Fruit fly (Drosophila melanogaster): ENCODE results near the gene CG33648.

The CG33648 gene

DNA sequence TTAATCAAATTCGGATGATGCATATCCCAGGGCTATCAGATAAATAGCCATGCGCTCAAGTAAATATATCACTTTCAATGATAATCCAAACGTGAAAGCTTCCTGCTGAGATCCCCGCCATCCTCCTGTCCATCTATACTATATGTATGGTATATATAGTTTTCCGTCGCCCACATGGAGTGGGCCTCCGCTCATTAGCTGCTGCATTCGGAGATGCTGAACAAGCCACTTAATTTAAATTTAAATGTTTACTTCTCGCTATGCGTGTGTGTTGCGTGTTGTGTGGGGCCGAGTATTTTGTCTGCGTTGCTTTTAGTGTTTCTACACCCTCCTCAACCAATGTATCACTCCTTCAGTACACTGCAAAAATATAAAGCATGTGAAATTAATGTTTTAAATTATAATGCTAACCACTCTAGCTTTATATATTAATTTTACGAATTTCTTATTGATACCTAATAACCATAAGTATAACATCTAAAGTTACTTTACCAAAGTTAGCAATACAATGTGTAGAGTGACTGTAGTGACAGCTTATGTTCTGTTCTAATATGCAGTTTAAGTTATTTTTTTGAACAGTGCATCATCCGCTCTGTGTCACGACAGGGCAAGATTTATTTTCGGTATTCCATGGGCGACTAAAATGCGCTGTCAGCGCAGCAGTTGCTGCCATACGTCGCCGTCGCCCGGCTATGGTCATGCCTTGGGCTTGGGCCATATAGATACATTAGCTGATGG is 22.7 kb downstream of the CG33648 start:
- no peak for TF ChIP-seq CG8478 (optimal IDR thresholded peaks at IDR 0.05)
- TF ChIP-seq CTCF (optimal IDR thresholded peaks at IDR 0.05): no peak

DNA sequence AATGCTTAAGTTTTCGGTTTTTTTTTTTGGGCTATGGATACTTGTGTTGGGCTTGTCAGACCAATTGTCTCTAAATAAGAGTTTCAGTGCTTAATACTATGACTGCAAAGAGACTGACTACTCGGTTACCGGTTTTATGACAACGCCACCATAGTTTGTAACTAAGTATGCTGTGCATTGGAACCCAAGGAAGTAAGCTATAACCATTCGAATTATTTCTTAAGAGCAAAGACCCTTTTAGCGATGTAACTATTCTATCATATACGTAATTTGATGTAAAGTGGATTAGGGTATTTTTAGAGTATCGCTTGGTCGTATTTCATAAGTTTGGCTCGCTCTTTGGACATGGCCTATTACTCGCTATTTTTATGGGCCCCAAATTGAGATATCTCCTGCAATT is 24.9 kb downstream of the CG33648 start, which contains the start of gene CG4218:
Gene CG4218, minus strand, starts transcription at position 101 of the 400 bp plus-strand sequence.
- TF ChIP-seq CTCF (optimal IDR thresholded peaks at IDR 0.05) (no peak), CG8478 (optimal IDR thresholded peaks at IDR 0.05) (no peak)

DNA sequence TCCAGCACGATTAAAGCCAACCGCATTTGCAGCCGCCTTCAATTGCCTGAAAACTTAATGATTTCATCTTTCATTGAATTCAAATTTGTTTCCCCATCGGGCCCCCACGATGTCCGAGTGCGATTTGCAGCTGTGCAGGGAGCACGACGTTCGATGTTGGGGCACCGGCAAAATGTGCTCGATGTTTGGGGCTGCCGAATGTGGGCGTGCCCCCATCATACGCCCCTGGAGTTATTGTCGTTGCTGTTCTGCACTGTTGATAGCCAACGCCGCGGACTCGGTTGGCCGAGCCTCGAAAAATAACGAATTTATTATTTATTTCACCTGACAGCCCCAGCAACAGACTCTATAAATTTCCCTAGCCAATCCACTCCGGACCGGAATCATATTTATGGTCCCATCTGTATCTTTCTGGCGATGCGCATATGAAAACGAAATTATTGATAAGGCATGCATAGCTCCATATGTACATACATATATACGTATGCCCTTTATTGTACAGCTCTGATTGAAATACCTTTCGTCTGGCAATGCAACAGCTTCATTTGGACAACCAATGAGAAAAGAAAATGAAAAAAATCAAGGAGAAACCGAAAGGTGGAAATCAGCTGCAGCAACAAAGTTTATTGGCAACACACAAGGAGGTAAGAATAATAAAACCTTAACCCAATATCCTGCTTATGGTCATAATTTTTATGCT is 26.7 kb downstream of the CG33648 start:
- TF ChIP-seq CG8478 (optimal IDR thresholded peaks at IDR 0.05) (no peak), CTCF (optimal IDR thresholded peaks at IDR 0.05) (no peak)

DNA sequence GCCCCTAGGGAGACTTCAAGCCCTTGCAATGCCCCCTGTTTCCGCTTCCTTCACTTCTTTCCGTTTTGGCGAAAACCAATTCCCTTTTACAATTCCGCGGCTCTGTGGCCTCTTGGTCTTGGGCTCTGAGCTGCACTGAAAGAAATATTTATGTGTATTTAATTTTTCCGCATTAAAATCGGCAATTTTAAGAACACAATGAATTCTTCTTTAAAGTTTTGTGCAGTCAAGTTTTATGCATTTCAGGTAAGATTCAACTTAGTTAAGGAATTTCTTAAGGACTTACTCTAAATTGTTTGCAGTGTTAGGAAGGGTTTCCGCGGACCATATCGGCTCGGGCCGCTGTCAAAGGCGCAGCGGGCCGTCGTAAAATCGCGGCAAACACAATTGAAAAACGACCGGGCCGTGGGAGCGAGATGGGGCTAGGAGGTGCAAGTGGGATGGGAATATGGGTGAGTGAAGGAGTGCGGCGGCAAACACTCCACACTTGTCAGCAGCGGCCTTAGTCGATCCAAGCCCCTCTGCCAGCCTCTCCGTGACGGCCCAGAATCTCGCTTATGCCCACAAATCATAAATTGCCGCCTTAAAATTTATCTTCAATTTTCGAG is 28.1 kb downstream of the CG33648 start:
- TF ChIP-seq CG8478 (optimal IDR thresholded peaks at IDR 0.05) (no peak), CTCF (optimal IDR thresholded peaks at IDR 0.05) (no peak)

DNA sequence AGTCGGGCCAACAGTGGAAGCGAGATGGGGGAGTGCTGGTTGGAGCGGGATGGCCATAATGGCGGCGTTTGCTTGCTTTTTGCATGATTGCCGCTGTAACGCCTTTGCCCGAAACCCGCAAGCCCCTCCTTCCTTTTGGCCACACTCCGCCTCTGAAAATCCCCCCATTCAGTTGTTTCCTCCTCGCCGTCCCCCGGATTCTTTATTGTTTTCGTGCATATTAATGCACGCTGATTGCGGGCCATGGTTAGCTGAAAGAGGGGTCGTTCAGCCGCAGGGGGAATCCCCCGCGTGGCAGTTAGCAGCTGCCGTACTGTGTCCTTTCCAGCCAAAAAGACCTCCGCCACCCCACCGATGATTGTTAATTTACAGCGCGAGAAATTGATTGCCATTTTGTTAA is 28.7 kb downstream of the CG33648 start:
- TF ChIP-seq CG8478 (optimal IDR thresholded peaks at IDR 0.05): no peak
- TF ChIP-seq CTCF (optimal IDR thresholded peaks at IDR 0.05): no peak

DNA sequence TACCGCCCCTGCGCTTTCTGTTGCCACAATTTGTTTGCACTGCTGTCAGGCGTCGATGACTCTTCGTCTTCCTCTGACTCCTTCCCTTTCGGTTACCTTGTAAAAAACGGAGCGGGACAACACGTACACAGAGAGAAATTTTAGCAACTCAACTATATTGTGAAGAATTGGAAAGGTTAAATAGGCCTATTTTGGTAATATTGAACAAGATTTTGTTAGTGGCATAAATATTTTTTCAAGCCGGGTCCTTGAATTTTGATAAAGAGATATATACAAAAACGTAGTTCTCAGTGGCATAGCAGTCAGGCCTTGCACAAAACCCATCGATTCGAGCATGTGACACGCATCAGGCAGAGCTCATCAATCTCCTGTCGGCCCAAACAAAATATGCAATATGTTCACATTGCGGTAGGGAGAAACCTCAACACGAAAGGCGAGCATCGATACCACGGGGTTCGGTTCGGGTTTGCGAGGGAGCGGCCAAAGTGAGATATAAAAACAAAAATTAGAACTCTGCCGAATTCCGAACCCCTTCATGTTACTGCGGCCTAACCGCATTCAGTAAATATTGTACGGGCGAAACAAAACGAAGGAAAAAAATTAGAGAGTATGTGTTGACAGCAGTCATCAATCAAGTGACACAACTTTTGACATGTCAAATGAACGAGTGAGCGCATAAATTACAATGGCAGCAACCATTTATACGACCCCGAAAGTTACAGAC is 29.9 kb downstream of the CG33648 start:
- no peak for TF ChIP-seq CTCF (optimal IDR thresholded peaks at IDR 0.05)
- no peak for TF ChIP-seq CG8478 (optimal IDR thresholded peaks at IDR 0.05)

DNA sequence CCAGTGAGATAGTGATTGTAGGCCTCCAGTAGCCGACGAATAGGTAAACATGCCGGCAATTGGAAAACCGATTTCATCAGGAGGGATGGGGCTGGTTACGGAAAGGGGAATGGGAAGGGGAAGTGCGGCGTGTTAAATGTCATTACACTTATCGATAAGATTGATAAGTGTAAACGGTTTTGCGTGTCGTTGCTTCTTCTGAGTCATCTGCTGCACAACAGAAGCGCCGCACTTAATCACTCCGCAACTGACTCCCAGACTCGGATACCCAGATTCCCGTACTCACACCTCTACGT is 30.4 kb downstream of the CG33648 start:
- TF ChIP-seq CTCF (optimal IDR thresholded peaks at IDR 0.05) (no peak), CG8478 (optimal IDR thresholded peaks at IDR 0.05) (no peak)

DNA sequence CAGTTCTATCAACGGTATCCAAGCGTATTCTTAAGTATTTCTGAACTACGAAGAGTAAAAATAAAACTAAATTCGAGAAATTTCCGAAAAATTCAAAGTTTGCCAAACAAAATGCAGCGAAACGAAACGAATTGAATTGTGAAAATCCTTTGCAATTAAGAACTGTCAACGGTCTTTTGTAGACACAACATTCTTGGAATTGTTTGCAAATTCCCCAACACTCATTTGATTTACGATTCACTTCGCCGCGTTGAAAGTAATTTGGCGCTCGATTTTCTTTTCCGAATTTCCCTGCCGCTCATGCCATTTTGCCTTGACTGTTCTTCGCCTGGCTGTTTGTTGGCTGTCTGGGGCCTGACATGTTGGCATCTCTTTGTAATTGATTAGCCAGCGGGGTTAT is 32.1 kb downstream of the CG33648 start:
- no peak for TF ChIP-seq CG8478 (optimal IDR thresholded peaks at IDR 0.05)
- no peak for TF ChIP-seq CTCF (optimal IDR thresholded peaks at IDR 0.05)

DNA sequence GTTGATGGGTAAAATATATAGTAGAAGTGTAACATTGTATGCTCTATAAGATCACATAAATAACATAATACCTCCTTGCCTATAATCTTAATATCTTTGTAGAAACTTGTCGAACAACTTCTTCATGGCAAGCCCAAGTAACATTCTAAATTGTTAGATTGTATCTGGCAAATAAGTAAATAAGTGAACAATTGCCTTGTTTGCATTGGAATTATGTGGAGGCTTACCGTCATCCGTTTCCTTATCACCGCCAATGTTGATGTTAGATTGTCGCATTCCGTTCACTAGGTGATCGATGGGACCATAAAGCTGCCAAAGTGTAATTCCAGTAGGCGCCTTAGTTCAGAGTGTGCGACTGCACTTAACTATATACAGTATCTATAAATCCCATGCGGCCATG is 32.7 kb downstream of the CG33648 start:
- no peak for TF ChIP-seq CTCF (optimal IDR thresholded peaks at IDR 0.05)
- TF ChIP-seq CG8478 (optimal IDR thresholded peaks at IDR 0.05): no peak

DNA sequence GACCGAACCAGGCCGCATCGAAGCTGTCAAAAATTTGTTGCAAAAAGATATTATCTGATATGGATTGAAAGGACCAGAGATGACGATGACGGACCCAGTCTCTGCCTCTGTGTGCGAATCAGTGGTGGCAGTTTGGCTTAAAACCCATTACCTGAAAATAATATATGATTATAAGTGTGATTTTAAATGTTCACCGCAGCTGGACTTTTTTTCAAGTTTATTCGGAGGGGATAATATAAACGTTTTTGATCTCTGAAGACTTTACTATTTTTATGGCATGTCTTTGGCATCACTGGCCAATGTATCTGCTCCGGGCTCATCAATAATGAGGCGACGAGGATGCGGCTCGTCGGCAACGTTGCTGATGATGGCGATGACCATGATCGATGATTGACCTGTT is 33.6 kb downstream of the CG33648 start:
- TF ChIP-seq CTCF (optimal IDR thresholded peaks at IDR 0.05) (no peak), CG8478 (optimal IDR thresholded peaks at IDR 0.05) (no peak)

DNA sequence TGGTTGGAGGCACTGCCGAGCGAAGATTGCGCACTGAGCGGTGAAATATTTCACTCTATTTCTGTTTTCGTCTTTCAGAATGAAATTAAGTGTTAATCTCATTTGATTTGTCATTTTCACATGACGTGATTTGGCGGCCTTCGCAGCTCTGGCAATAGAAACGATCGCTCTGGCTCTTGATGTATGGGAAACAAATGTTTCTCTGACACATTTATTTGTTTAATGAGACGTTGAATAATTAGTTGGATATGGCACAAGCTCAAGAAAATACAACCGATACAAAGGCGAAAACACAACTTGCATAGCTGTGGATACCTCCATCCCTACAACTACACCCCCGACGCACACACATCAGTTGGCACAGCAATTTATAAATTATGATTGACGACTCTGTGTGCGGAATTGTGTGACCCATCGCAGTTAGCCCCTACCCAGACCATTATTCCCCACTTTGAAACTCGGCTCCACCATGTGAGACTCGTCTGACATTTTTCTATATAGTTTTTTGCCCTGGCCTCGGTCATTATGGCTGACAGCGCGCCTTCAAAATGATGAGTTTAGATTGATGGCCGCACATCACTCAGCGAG is 34.8 kb downstream of the CG33648 start:
- TF ChIP-seq CG8478 (optimal IDR thresholded peaks at IDR 0.05) (no peak), CTCF (optimal IDR thresholded peaks at IDR 0.05) (no peak)

DNA sequence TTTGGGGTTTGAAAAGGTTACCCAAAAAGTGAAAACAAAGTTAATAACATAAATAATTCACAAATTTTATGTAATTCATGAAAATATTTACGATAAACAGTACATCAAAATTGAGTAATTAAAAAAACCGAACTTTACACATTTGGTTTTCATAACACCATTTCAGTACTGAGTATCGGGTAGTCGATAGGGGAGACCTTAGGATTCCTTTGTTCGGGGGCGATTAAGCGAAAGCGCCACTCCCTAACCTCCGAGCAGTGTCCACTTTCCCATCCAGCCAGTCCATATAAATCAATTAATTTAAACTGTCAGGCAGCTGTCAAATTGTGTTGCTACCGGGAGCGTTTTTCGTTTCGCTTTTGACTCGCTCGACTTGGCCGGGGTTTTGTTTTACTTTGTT is 38.2 kb downstream of the CG33648 start:
- TF ChIP-seq CG8478 (optimal IDR thresholded peaks at IDR 0.05) (no peak), CTCF (optimal IDR thresholded peaks at IDR 0.05) (no peak)

DNA sequence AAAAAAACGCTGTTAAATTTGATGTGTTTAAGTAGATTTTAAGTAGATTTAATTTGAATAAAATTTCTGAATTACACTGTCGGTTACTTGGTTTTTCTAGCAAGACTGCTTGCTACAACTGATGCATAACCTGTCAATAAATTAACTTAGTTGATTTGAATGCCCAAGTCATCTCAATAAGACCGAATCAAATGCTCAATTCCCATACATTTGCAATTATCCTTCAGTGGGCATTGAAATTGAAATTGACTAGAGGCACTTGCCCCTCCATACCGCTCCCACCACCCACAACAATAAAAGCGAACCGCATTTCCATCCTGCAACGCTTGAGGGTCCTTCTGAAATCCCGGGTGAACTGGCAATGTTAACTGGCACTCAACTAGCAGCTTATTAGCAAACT is 39.5 kb downstream of the CG33648 start, which contains the start of gene CG3473:
Gene CG3473, minus strand, starts transcription at position 101 of the 400 bp plus-strand sequence.
- no peak for TF ChIP-seq CTCF (optimal IDR thresholded peaks at IDR 0.05)
- TF ChIP-seq CG8478 (optimal IDR thresholded peaks at IDR 0.05): no peak

DNA sequence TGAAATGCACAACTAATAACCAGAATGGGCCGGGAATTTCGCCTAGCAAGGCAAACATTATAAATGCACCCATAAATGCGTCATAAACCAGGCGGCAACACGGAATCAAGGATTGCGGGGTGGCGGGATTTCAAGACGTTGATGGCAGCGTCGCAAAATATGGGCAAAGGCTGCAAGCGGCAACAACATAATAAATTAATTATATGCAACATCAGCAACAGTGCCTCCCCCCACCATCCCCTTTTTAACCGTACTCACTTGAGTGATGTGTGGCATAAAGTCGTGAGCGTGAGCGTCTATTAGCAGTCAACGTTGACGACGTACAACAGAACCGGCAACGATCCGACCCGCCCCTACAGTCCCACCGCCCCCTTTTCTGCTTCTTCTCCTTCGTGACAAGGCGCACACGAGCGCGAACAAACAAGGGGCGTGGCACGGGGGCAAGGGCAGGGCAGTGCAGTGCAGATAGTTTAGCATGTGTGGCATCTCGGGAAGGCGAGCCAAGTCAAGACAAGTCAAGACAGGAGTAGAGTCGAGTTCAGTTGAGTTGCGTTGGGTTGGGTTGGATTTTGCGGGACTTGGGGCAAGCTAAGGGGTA is 44.5 kb downstream of the CG33648 start:
- TF ChIP-seq CG8478 (optimal IDR thresholded peaks at IDR 0.05) (no peak), CTCF (optimal IDR thresholded peaks at IDR 0.05) (no peak)

DNA sequence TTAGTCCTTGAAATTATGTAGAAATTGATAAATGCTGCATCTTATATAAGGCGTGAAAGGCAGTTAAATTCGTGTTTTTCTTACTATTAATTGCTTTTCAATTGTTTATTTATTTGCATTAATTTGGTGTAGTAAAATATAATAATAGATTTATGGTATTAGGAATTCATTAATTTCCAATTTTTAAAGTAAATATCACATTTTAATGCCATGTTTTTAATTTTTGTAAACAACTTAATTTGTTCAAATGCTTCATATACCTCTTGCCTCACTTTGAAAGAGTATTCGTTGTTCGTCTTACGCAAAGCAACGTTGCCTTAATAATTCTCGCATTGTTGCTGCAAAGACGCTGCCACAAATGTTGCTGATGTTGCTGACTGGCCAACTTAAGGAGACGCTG is 45.2 kb downstream of the CG33648 start:
- TF ChIP-seq CTCF (optimal IDR thresholded peaks at IDR 0.05): no peak
- no peak for TF ChIP-seq CG8478 (optimal IDR thresholded peaks at IDR 0.05)

All from S2 (cell line).